Fruit fly (Drosophila melanogaster): ENCODE data around the gene tzn.

Gene tzn

DNA sequence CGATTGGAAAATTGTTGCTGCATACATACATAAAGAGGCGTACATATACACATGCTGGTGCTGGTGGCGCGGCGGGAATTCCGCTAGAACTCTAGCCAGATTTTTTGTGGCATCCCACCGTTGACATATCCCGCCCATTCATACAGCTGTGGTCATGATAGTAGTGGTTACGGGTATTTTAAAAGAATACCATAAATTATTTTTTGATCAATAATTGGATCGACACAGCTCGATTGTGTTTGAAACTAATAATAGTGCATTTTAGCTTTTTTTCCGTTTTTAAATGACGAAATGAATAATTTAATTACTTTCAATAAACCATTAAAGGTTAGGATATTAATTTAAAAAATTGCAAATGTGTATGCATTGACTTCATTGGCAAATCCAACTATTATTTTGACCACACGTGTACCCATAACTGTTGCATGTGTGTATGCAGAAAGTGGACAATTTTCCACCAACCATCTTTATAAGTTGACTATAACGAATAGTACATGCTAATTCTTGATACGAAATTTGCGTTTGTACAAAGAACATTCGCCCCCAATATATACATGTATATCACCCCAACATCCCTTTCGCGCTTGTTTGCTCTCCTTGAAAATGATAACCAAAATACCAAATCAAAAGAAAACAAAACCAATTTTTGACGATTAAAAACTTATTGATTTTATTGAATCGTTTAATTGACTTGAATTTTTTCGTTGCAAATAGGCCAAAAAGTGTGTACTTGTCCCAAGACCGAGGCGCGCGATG, 26.4 kb upstream of the tzn start (continued):
- TF ChIP-seq Camta (GFP tag; optimal IDR thresholded peaks at IDR 0.05): peak; percentile 27
- no peak for TF ChIP-seq Hey (tag; optimal IDR thresholded peaks at IDR 0.05)
- TF ChIP-seq Ssrp (tag; optimal IDR thresholded peaks at IDR 0.05): peak; percentile 73
- peak; percentile 73 for TF ChIP-seq CG14710 (tag; optimal IDR thresholded peaks at IDR 0.05)
- TF ChIP-seq so (GFP tag; IDR thresholded peaks at IDR 0.05): peak; percentile 82; the same call in 2 of the 3 replicates
- no peak for TF ChIP-seq CG6791 (GFP tag; IDR thresholded peaks at IDR 0.05; ENCODE audit: partially characterized antibody)
- peak; percentile 51 for TF ChIP-seq dimm (GFP tag; IDR thresholded peaks at IDR 0.05)
- no peak for TF ChIP-seq Tbp (GFP tag; optimal IDR thresholded peaks at IDR 0.05)
- TF ChIP-seq Hmx (GFP tag; optimal IDR thresholded peaks at IDR 0.05): peak; percentile 37
- peak; percentile 66 for TF ChIP-seq Nf-YA (GFP tag; IDR thresholded peaks at IDR 0.05)
- peak; percentile 63 for TF ChIP-seq CG17568 (GFP tag; optimal IDR thresholded peaks at IDR 0.05)
- no peak for TF ChIP-seq CG14860 (GFP tag; IDR thresholded peaks at IDR 0.05; ENCODE audit: partially characterized antibody)
- TF ChIP-seq PHDP (tag; optimal IDR thresholded peaks at IDR 0.05): peak; percentile 82
- TF ChIP-seq YL-1 (GFP tag; optimal IDR thresholded peaks at IDR 0.05): peak; percentile 40
- TF ChIP-seq fu2 (GFP tag; optimal IDR thresholded peaks at IDR 0.05): peak; percentile 2
- TF ChIP-seq vfl (GFP tag; optimal IDR thresholded peaks at IDR 0.05): peak; percentile 38
- TF ChIP-seq Mes4 (GFP tag; optimal IDR thresholded peaks at IDR 0.05): peak; percentile 24
- TF ChIP-seq ftz-f1 (GFP tag; optimal IDR thresholded peaks at IDR 0.05): peak; percentile 23
- no peak for TF ChIP-seq Dp (GFP tag; optimal IDR thresholded peaks at IDR 0.05)
- no peak for TF ChIP-seq gfzf (GFP tag; optimal IDR thresholded peaks at IDR 0.05)
- peak; percentile 12 for TF ChIP-seq pzg (GFP tag; optimal IDR thresholded peaks at IDR 0.05)
- peak; percentile 71 for TF ChIP-seq esg (GFP tag; conservative IDR thresholded peaks at IDR 0.05)
- TF ChIP-seq sd (tag; optimal IDR thresholded peaks at IDR 0.05): peak; percentile 99
- TF ChIP-seq CG7963 (GFP tag; IDR thresholded peaks at IDR 0.05; ENCODE audit: partially characterized antibody): no peak
- peak; percentile 47 for TF ChIP-seq Lhr (GFP tag; optimal IDR thresholded peaks at IDR 0.05)
- peak; percentile 16 for TF ChIP-seq en (GFP tag; optimal IDR thresholded peaks at IDR 0.05)
- peak; percentile 44 for TF ChIP-seq ERR (GFP tag; optimal IDR thresholded peaks at IDR 0.05)
- TF ChIP-seq H2.0 (GFP tag; IDR thresholded peaks at IDR 0.05): peak; percentile 81
- no peak for TF ChIP-seq inv (GFP tag; IDR thresholded peaks at IDR 0.05; ENCODE audit: partially characterized antibody)
- peak; percentile 70 for TF ChIP-seq CG6813 (GFP tag; optimal IDR thresholded peaks at IDR 0.05)
- TF ChIP-seq unpg (GFP tag; optimal IDR thresholded peaks at IDR 0.05): peak; percentile 85
- peak; percentile 41 for TF ChIP-seq shn (GFP tag; optimal IDR thresholded peaks at IDR 0.05)
- peak; percentile 36 for TF ChIP-seq CG17186 (GFP tag; optimal IDR thresholded peaks at IDR 0.05)
- TF ChIP-seq Fer1 (GFP tag; optimal IDR thresholded peaks at IDR 0.05): peak; percentile 82
- peak; percentile 64 for TF ChIP-seq eyg (GFP tag; optimal IDR thresholded peaks at IDR 0.05)
- TF ChIP-seq eve (GFP tag; optimal IDR thresholded peaks at IDR 0.05): no peak
- peak; percentile 9 for TF ChIP-seq Hand (GFP tag; optimal IDR thresholded peaks at IDR 0.05)
- TF ChIP-seq CG3407 (GFP tag; optimal IDR thresholded peaks at IDR 0.05): peak; percentile 48
- TF ChIP-seq Doc2 (GFP tag; IDR thresholded peaks at IDR 0.05): no peak
- peak; percentile 68 for TF ChIP-seq run (tag; optimal IDR thresholded peaks at IDR 0.05)
- peak; percentile 98 for TF ChIP-seq CG11696 (GFP tag; IDR thresholded peaks at IDR 0.05)
- no peak for TF ChIP-seq Dll (GFP tag; IDR thresholded peaks at IDR 0.05; ENCODE audit: partially characterized antibody)
- no peak for TF ChIP-seq CG15073 (GFP tag; optimal IDR thresholded peaks at IDR 0.05)
- TF ChIP-seq Hr78 (GFP tag; optimal IDR thresholded peaks at IDR 0.05): no peak
- TF ChIP-seq Ets65A (GFP tag): peak; percentile 72
- TF ChIP-seq CG2199 (GFP tag; IDR thresholded peaks at IDR 0.05): peak; percentile 81; the same call in 1 of the 3 replicates
- TF ChIP-seq Ravus (GFP tag; IDR thresholded peaks at IDR 0.05): peak; percentile 42; the same call in 1 of the 2 replicates
- peak; percentile 64 for TF ChIP-seq Bdp1 (GFP tag; optimal IDR thresholded peaks at IDR 0.05)
- no peak for TF ChIP-seq amos (GFP tag; IDR thresholded peaks at IDR 0.05; ENCODE audit: partially characterized antibody)
